Fruit fly (Drosophila melanogaster) whole organism, adult: ENCODE data around the gene SMC6.

Experiments
- CG11617 ChIP-seq: fragments of 200-800 bp; sonication (Bioruptor generic); optimal IDR thresholded peaks from 2 replicates; lab custom pipeline; 2017; ENCODE audit warnings: mild to moderate bottlenecking, missing biosample characterization, missing genetic modification reagents, missing genetic modification characterization
- CG12768 ChIP-seq: fragments of 200-800 bp; sonication (Bioruptor generic); optimal IDR thresholded peaks from 2 replicates; lab custom pipeline; 2017; ENCODE audit warnings: missing biosample characterization, missing genetic modification characterization, mild to moderate bottlenecking, moderate library complexity, missing genetic modification reagents
- CG14711 ChIP-seq: fragments of 200-800 bp; sonication (Bioruptor generic); optimal IDR thresholded peaks from 2 replicates; lab custom pipeline; 2018; ENCODE audit warnings: missing biosample characterization, mild to moderate bottlenecking, missing genetic modification characterization, moderate library complexity
- CG1620 ChIP-seq: fragments of 200-800 bp; sonication (Bioruptor generic); optimal IDR thresholded peaks from 2 replicates; lab custom pipeline; 2016; ENCODE audit warnings: missing biosample characterization, missing genetic modification characterization
- CG33017 ChIP-seq: fragments of 200-800 bp; sonication (Bioruptor generic); optimal IDR thresholded peaks from 2 replicates; lab custom pipeline; 2018; ENCODE audit warnings: missing biosample characterization, mild to moderate bottlenecking, missing genetic modification characterization, moderate library complexity
- CG5204 ChIP-seq: fragments of 200-800 bp; sonication (Bioruptor generic); optimal IDR thresholded peaks from 2 replicates; lab custom pipeline; 2016; ENCODE audit warnings: missing biosample characterization, missing genetic modification characterization
- CG7045 ChIP-seq: fragments of 200-800 bp; sonication (Bioruptor generic); optimal IDR thresholded peaks from 2 replicates; lab custom pipeline; 2017; ENCODE audit warnings: missing biosample characterization, mild to moderate bottlenecking, missing genetic modification characterization
- CG7101 ChIP-seq: fragments of 200-800 bp; sonication (Bioruptor generic); optimal IDR thresholded peaks from 2 replicates; lab custom pipeline; 2018; ENCODE audit warnings: missing biosample characterization, mild to moderate bottlenecking, missing genetic modification characterization, moderate library complexity
- Clk ChIP-seq: fragments of 200-800 bp; sonication (Bioruptor generic); optimal IDR thresholded peaks from 2 replicates; lab custom pipeline; 2017; ENCODE audit warnings: missing biosample characterization, missing genetic modification characterization
- Crg-1 ChIP-seq: fragments of 200-800 bp; sonication (Bioruptor generic); optimal IDR thresholded peaks from 2 replicates; lab custom pipeline; 2016; ENCODE audit warnings: missing biosample characterization, missing genetic modification characterization
- Hr96 ChIP-seq: fragments of 200-800 bp; sonication (Bioruptor generic); optimal IDR thresholded peaks from 2 replicates; lab custom pipeline; 2016; ENCODE audit warnings: missing biosample characterization, missing genetic modification characterization
- Mnt ChIP-seq: fragments of 200-800 bp; sonication (Bioruptor generic); optimal IDR thresholded peaks from 2 replicates; lab custom pipeline; 2016; ENCODE audit warnings: missing biosample characterization, mild to moderate bottlenecking, missing genetic modification characterization
- bab1 ChIP-seq: fragments of 200-800 bp; sonication (Bioruptor generic); optimal IDR thresholded peaks from 3 replicates; lab custom pipeline; 2019; ENCODE audit warnings: missing biosample characterization, mild to moderate bottlenecking, missing genetic modification characterization, moderate library complexity
- cic ChIP-seq: fragments of 200-800 bp; sonication (Bioruptor generic); optimal IDR thresholded peaks from 2 replicates; lab custom pipeline; 2017; ENCODE audit warnings: missing biosample characterization, mild to moderate bottlenecking, missing genetic modification characterization, moderate library complexity
- cnc ChIP-seq, 2 experiments: fragments of >200 bp; optimal IDR thresholded peaks; 2 replicates each; lab custom pipeline; 2017
- kay ChIP-seq: fragments of 200-800 bp; sonication (Bioruptor generic); peaks from one replicate; lab custom pipeline; 2016; ENCODE audit warnings: missing biosample characterization, missing genetic modification characterization, borderline replicate concordance
- ovo ChIP-seq: fragments of 200-800 bp; sonication (Bioruptor generic); optimal IDR thresholded peaks from 2 replicates; lab custom pipeline; 2016; ENCODE audit warnings: missing biosample characterization, missing genetic modification characterization
- pad ChIP-seq: fragments of 200-800 bp; sonication (Bioruptor generic); optimal IDR thresholded peaks from 3 replicates; lab custom pipeline; 2017; ENCODE audit warnings: missing biosample characterization, missing genetic modification characterization, mild to moderate bottlenecking, moderate library complexity, missing genetic modification reagents
- tj ChIP-seq: fragments of 200-800 bp; sonication (Bioruptor generic); optimal IDR thresholded peaks from 3 replicates; lab custom pipeline; 2017; ENCODE audit warnings: missing biosample characterization, mild to moderate bottlenecking, missing genetic modification characterization, moderate library complexity
- toe ChIP-seq: fragments of 200-800 bp; sonication (Bioruptor generic); optimal IDR thresholded peaks from 2 replicates; lab custom pipeline; 2016; ENCODE audit warnings: missing biosample characterization, missing genetic modification characterization

The SMC6 gene

DNA sequence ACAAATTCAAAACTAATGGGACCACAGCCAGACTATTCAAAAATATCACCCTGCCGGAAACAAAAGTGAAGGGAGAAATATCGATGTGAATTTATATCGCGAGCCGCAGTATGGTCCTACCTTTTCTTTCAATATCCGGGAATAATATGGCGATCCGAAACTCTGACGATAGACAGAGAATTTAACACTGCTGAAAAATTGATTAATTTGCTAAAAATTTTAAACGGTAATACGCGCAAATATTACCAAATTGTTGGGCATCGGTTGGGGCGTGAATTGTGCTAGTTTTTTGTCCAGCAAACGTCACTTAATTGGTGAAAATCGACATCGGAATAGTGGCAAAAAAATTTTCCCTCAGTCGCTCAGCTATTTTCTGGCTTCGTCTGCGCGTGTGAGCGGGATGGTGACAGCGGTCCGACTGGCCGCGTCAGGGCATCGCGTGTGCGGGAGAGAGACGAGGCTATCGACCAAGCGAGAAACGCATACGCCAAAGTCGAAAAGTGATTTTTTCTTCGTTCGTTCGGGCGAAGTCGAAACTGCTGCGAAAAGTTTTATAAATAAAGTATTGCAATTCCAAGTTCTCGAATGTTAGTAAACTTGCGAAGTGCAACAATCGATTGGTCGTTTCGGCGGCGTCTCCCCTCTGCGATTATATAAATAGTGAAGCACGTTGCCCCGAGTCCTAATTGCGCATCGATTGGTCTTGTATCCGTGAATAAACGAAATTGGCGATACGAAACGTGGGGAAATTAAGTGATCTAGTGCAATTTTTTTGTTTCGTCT lies 37.4 kb upstream of the SMC6 start, which contains the start of gene mask:
Gene mask, plus strand, starts transcription at position 140 of the 783 bp plus-strand sequence.
- peak; percentile 90 for TF ChIP-seq Crg-1 (GFP tag; lab: Kevin White, UChicago)
- no peak for TF ChIP-seq CG5204 (GFP tag; lab: Kevin White, UChicago)
- peak; percentile 93 for TF ChIP-seq CG1620
- TF ChIP-seq CG33017 (tag; lab: Kevin White, UChicago), result peak; percentile 50
- peak; percentile 43 for TF ChIP-seq pad
- peak; percentile 90 for TF ChIP-seq CG11617 (GFP tag; lab: Kevin White, UChicago)
- TF ChIP-seq toe (GFP tag; lab: Kevin White, UChicago), result peak; percentile 87
- TF ChIP-seq bab1 (GFP tag; lab: Kevin White, UChicago), result peak; percentile 73
- peak; percentile 39 for TF ChIP-seq CG14711 (tag; lab: Kevin White, UChicago)
- TF ChIP-seq ovo (GFP tag; lab: Kevin White, UChicago), result peak; percentile 90
- TF ChIP-seq cic (GFP tag; lab: Kevin White, UChicago), result peak; percentile 29
- peak; percentile 64 for TF ChIP-seq tj
- peak; percentile 67 for TF ChIP-seq CG12768 (GFP tag; lab: Kevin White, UChicago)
- TF ChIP-seq CG7101, result peak; percentile 84
- TF ChIP-seq cnc (optimal IDR thresholded peaks at IDR 0.05; lab: Kevin White, UChicago), result no peak
- TF ChIP-seq Mnt, result peak; percentile 70
- peak; percentile 90 for TF ChIP-seq Hr96
- TF ChIP-seq kay (GFP tag; lab: Kevin White, UChicago), result no peak
- TF ChIP-seq Clk (GFP tag; lab: Kevin White, UChicago), result no peak
- TF ChIP-seq CG7045 (GFP tag; lab: Kevin White, UChicago), result peak; percentile 82

dm6 chr3R:24229870-24230422 lies 36.7 kb upstream of the SMC6 start, which contains the start of gene Spase22-23:
Gene Spase22-23, minus strand, starts transcription at chr3R:24230035.
- TF ChIP-seq CG7045 (GFP tag; lab: Kevin White, UChicago) (no peak), cnc (optimal IDR thresholded peaks at IDR 0.05; lab: Kevin White, UChicago) (no peak), kay (GFP tag; lab: Kevin White, UChicago) (no peak), pad (no peak), CG11617 (GFP tag; lab: Kevin White, UChicago) (no peak), CG33017 (tag; lab: Kevin White, UChicago) (no peak), tj (no peak), CG5204 (GFP tag; lab: Kevin White, UChicago) (no peak), bab1 (GFP tag; lab: Kevin White, UChicago) (no peak), Clk (GFP tag; lab: Kevin White, UChicago) (no peak)

dm6 chr3R:24228675-24229074 lies 35.5 kb upstream of the SMC6 start, which contains the start of gene Acp95EF:
Gene Acp95EF, plus strand, starts transcription at chr3R:24228975.
- TF ChIP-seq Clk (GFP tag; lab: Kevin White, UChicago) (no peak), Crg-1 (GFP tag; lab: Kevin White, UChicago) (no peak), kay (GFP tag; lab: Kevin White, UChicago) (peak; percentile 71), pad (no peak), CG12768 (GFP tag; lab: Kevin White, UChicago) (no peak), bab1 (GFP tag; lab: Kevin White, UChicago) (no peak), Mnt (no peak)

DNA sequence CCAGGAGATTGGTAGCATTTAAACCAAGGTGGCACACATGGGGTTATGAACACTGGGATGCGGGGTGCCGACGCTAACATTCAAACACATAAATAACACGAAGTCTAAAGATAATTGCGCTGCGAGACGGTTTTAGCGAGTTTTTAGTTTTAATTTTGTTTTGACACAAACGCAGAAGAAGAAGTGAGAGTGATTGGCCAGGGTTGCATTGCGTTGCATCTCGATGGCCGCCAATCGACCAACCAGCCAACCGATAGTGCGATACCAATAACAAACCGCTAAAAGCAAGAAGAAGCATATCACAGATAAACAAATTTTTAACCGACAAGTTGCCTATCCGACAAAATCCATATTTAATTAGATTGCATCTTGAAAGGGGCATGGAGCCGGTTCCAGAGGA lies 33.5 kb upstream of the SMC6 start, which contains the start of the genes Spps and CG13609:
Gene Spps, minus strand, starts transcription at position 191 of the 400 bp plus-strand sequence.
Gene CG13609, plus strand, starts transcription at position 280 of the 400 bp plus-strand sequence.
- TF ChIP-seq Clk (GFP tag; lab: Kevin White, UChicago) (no peak), pad (no peak), toe (GFP tag; lab: Kevin White, UChicago) (no peak), ovo (GFP tag; lab: Kevin White, UChicago) (no peak), CG12768 (GFP tag; lab: Kevin White, UChicago) (no peak), tj (peak; percentile 21), Hr96 (no peak), bab1 (GFP tag; lab: Kevin White, UChicago) (peak; percentile 57), CG14711 (tag; lab: Kevin White, UChicago) (no peak), Crg-1 (GFP tag; lab: Kevin White, UChicago) (no peak), Mnt (no peak), cic (GFP tag; lab: Kevin White, UChicago) (peak; percentile 65), CG11617 (GFP tag; lab: Kevin White, UChicago) (peak; percentile 15)

- TF ChIP-seq bab1 (GFP tag; lab: Kevin White, UChicago) (peak; percentile 44), Mnt (peak; percentile 45), cic (GFP tag; lab: Kevin White, UChicago) (no peak), cnc (optimal IDR thresholded peaks at IDR 0.05; lab: Kevin White, UChicago) (no peak), CG14711 (tag; lab: Kevin White, UChicago) (peak; percentile 51), CG1620 (peak; percentile 73), CG5204 (GFP tag; lab: Kevin White, UChicago) (no peak), pad (peak; percentile 32), Hr96 (no peak), Crg-1 (GFP tag; lab: Kevin White, UChicago) (peak; percentile 51), CG12768 (GFP tag; lab: Kevin White, UChicago) (peak; percentile 3), ovo (GFP tag; lab: Kevin White, UChicago) (peak; percentile 14), CG11617 (GFP tag; lab: Kevin White, UChicago) (peak; percentile 41), toe (GFP tag; lab: Kevin White, UChicago) (peak; percentile 72), Clk (GFP tag; lab: Kevin White, UChicago) (no peak), CG7045 (GFP tag; lab: Kevin White, UChicago) (no peak), tj (peak; percentile 23), CG7101 (peak; percentile 50), CG33017 (tag; lab: Kevin White, UChicago) (peak; percentile 30), kay (GFP tag; lab: Kevin White, UChicago) (peak; percentile 93)
Observed at dm6 chr3R:24221334-24222302, 28.4 kb upstream of the SMC6 start, which contains the start of gene twin. Gene twin, minus strand, starts transcription at chr3R:24221965.
